Worm (Caenorhabditis elegans) whole organism, L1 larva: ENCODE results near the gene F55F1.2.

Source experiments
- C04F5.9 ChIP-seq: sonication (generic microtip); optimal IDR thresholded peaks from 2 replicates; lab custom pipeline; 2016; ENCODE audit warnings: missing genetic modification characterization, missing compliant biosample characterization
- C16A3.4 ChIP-seq: fragments of 150-350 bp; optimal IDR thresholded peaks from 2 replicates; lab custom pipeline; 2014; ENCODE audit warnings: missing biosample characterization, missing genetic modification characterization
- C34B4.2 ChIP-seq: sonication (generic microtip); optimal IDR thresholded peaks from 2 replicates; lab custom pipeline; 2017; ENCODE audit warnings: mild to moderate bottlenecking, missing genetic modification characterization, missing compliant biosample characterization
- Y116A8C.19 ChIP-seq: sonication (generic microtip); optimal IDR thresholded peaks from 2 replicates; lab custom pipeline; 2016; ENCODE audit warnings: missing compliant biosample characterization, missing genetic modification characterization, borderline replicate concordance
- alr-1 ChIP-seq: fragments of 200-800 bp; sonication (Bioruptor generic); optimal IDR thresholded peaks from 2 replicates; lab custom pipeline; 2018; ENCODE audit warnings: borderline replicate concordance, mild to moderate bottlenecking, missing genetic modification characterization, missing compliant biosample characterization
- blmp-1 ChIP-seq: fragments of 150-350 bp; optimal IDR thresholded peaks from 2 replicates; lab custom pipeline; 2014; ENCODE audit warnings: missing biosample characterization, missing genetic modification characterization
- ceh-8 ChIP-seq: fragments of 200-800 bp; sonication (Bioruptor generic); optimal IDR thresholded peaks from 2 replicates; lab custom pipeline; 2018; ENCODE audit warnings: mild to moderate bottlenecking, missing genetic modification characterization, moderate library complexity, missing compliant biosample characterization
- ceh-88 ChIP-seq: fragments of 200-800 bp; sonication (Bioruptor generic); IDR thresholded peaks from 2 replicates; pipeline ENCODE4 v1.3.6; 2022; ENCODE audit warnings: missing genetic modification characterization, missing compliant biosample characterization
- ceh-90 ChIP-seq: sonication (generic microtip); optimal IDR thresholded peaks from 2 replicates; lab custom pipeline; 2016; ENCODE audit warnings: missing genetic modification characterization, missing compliant biosample characterization
- ces-1 ChIP-seq: fragments of 150-350 bp; optimal IDR thresholded peaks from 2 replicates; lab custom pipeline; 2014; ENCODE audit warnings: missing biosample characterization, missing genetic modification reagents, missing genetic modification characterization
- dsc-1 ChIP-seq: sonication (generic microtip); optimal IDR thresholded peaks from 2 replicates; lab custom pipeline; 2016; ENCODE audit warnings: mild to moderate bottlenecking, missing genetic modification characterization, missing compliant biosample characterization
- efl-1 ChIP-seq, 4 experiments: fragments of 150-350 bp; optimal IDR thresholded peaks in 3 of 4; peaks in 1 of 4; 1 replicate in 1 of 4; 2 replicates in 3 of 4; lab custom pipeline; 2014; ENCODE audit warnings: missing biosample characterization in 2 of 4, missing genetic modification characterization in 2 of 4, missing genetic modification reagents in 2 of 4
- egl-13 ChIP-seq: sonication (generic microtip); optimal IDR thresholded peaks from 2 replicates; lab custom pipeline; 2016; ENCODE audit warnings: missing genotype, missing genetic modification reagents, missing genetic modification characterization, missing compliant biosample characterization
- egl-27 ChIP-seq, 2 experiments: fragments of 150-350 bp in 1 of 2; sonication (generic microtip); optimal IDR thresholded peaks; 3 replicates each; lab custom pipeline; 2017 to 2018; ENCODE audit warnings: missing biosample characterization in 2 of 2, missing genetic modification characterization in 2 of 2, missing genetic modification reagents in 2 of 2
- elt-3 ChIP-seq, 6 experiments: fragments of 150-350 bp in 1 of 6; sonication (generic microtip); optimal IDR thresholded peaks; 2 replicates each; lab custom pipeline; 2017 to 2018; ENCODE audit warnings: missing biosample characterization in 6 of 6, missing genetic modification characterization in 6 of 6, inconsistent platforms in 1 of 6
- ets-5 ChIP-seq: fragments of 200-800 bp; sonication (Bioruptor generic); IDR thresholded peaks from 2 replicates; pipeline ENCODE4 v1.3.6; 2022; ENCODE audit warnings: missing genetic modification characterization, missing compliant biosample characterization
- fkh-10 ChIP-seq: sonication (generic microtip); optimal IDR thresholded peaks from 2 replicates; lab custom pipeline; 2017; ENCODE audit warnings: missing biosample characterization, missing genetic modification reagents, missing genetic modification characterization
- fkh-4 ChIP-seq: sonication (generic microtip); optimal IDR thresholded peaks from 2 replicates; lab custom pipeline; 2016; ENCODE audit warnings: missing compliant biosample characterization, missing genetic modification characterization, borderline replicate concordance
- fkh-8 ChIP-seq: sonication (generic microtip); optimal IDR thresholded peaks from 2 replicates; lab custom pipeline; 2016; ENCODE audit warnings: mild to moderate bottlenecking, missing genetic modification characterization, missing compliant biosample characterization
- fos-1 ChIP-seq: fragments of 150-350 bp; optimal IDR thresholded peaks from 2 replicates; lab custom pipeline; 2014; ENCODE audit warnings: missing biosample characterization, missing genetic modification characterization
- hlh-17 ChIP-seq: fragments of 200-800 bp; sonication (Bioruptor generic); optimal IDR thresholded peaks from 2 replicates; lab custom pipeline; 2018; ENCODE audit warnings: missing genetic modification characterization, mild to moderate bottlenecking, missing compliant biosample characterization, moderate library complexity, borderline replicate concordance
- hlh-4 ChIP-seq: sonication (generic microtip); optimal IDR thresholded peaks from 2 replicates; lab custom pipeline; 2016; ENCODE audit warnings: mild to moderate bottlenecking, missing genetic modification characterization, missing compliant biosample characterization
- hpl-2 ChIP-seq: fragments of 150-350 bp; optimal IDR thresholded peaks from 2 replicates; lab custom pipeline; 2014; ENCODE audit warnings: missing biosample characterization, missing genetic modification reagents, missing genetic modification characterization
- irx-1 ChIP-seq: sonication (generic microtip); optimal IDR thresholded peaks from 2 replicates; lab custom pipeline; 2016; ENCODE audit warnings: missing genetic modification characterization, missing compliant biosample characterization
- lin-13 ChIP-seq: fragments of 150-350 bp; optimal IDR thresholded peaks from 2 replicates; lab custom pipeline; 2014; ENCODE audit warnings: missing biosample characterization, missing genetic modification reagents, missing genetic modification characterization
- lin-15B ChIP-seq: fragments of 150-350 bp; sonication (generic microtip); optimal IDR thresholded peaks from 3 replicates; lab custom pipeline; 2014; ENCODE audit warnings: missing biosample characterization, missing genetic modification characterization
- lir-3 ChIP-seq: sonication (generic microtip); optimal IDR thresholded peaks from 2 replicates; lab custom pipeline; 2016; ENCODE audit warnings: mild to moderate bottlenecking, missing genetic modification characterization, moderate library complexity, missing compliant biosample characterization; ENCODE audit not compliant: poor library complexity
- mab-9 ChIP-seq: fragments of 200-800 bp; sonication (Bioruptor generic); IDR thresholded peaks from 2 replicates; pipeline ENCODE4 v1.3.6; 2022; ENCODE audit warnings: missing genetic modification reagents, missing genetic modification characterization, missing compliant biosample characterization
- mdl-1 ChIP-seq, 2 experiments: fragments of 150-350 bp; optimal IDR thresholded peaks; 2 replicates each; lab custom pipeline; 2014 to 2017; ENCODE audit warnings: missing biosample characterization in 2 of 2, missing genetic modification characterization in 2 of 2, inconsistent platforms in 1 of 2
- mef-2 ChIP-seq: fragments of 150-350 bp; optimal IDR thresholded peaks from 2 replicates; lab custom pipeline; 2014; ENCODE audit warnings: missing biosample characterization, missing genetic modification characterization
- nhr-19 ChIP-seq: fragments of 200-800 bp; sonication (Bioruptor generic); conservative IDR thresholded peaks from 2 replicates; pipeline ENCODE4 v1.3.6; 2022; ENCODE audit warnings: missing genetic modification characterization, missing compliant biosample characterization
- nhr-20 ChIP-seq: sonication (generic microtip); optimal IDR thresholded peaks from 2 replicates; lab custom pipeline; 2016; ENCODE audit warnings: mild to moderate bottlenecking, missing genetic modification characterization, missing compliant biosample characterization
- nhr-237 ChIP-seq: fragments of 150-350 bp; optimal IDR thresholded peaks from 2 replicates; lab custom pipeline; 2014; ENCODE audit warnings: missing biosample characterization, missing genetic modification characterization
- nhr-28 ChIP-seq: fragments of 150-350 bp; optimal IDR thresholded peaks from 2 replicates; lab custom pipeline; 2014; ENCODE audit warnings: missing biosample characterization, missing genetic modification characterization
- nhr-76 ChIP-seq: sonication (generic microtip); optimal IDR thresholded peaks from 2 replicates; lab custom pipeline; 2017; ENCODE audit warnings: missing biosample characterization, missing genetic modification characterization
- nhr-77 ChIP-seq: fragments of 150-350 bp; optimal IDR thresholded peaks from 2 replicates; lab custom pipeline; 2014; ENCODE audit warnings: missing biosample characterization, missing genetic modification characterization
- nhr-85 ChIP-seq: sonication (generic microtip); peaks from one replicate; lab custom pipeline; 2016; ENCODE audit warnings: missing genetic modification characterization, inconsistent platforms, missing compliant biosample characterization
- pax-3 ChIP-seq: fragments of 200-800 bp; sonication (Bioruptor generic); optimal IDR thresholded peaks from 2 replicates; lab custom pipeline; 2018; ENCODE audit warnings: mild to moderate bottlenecking, missing genetic modification characterization, moderate library complexity, missing compliant biosample characterization
- pqm-1 ChIP-seq: sonication (generic microtip); optimal IDR thresholded peaks from 3 replicates; lab custom pipeline; 2017; ENCODE audit warnings: missing biosample characterization, missing genetic modification characterization
- rnt-1 ChIP-seq: sonication (generic microtip); optimal IDR thresholded peaks from 2 replicates; lab custom pipeline; 2016; ENCODE audit warnings: mild to moderate bottlenecking, missing genetic modification characterization, moderate library complexity, missing compliant biosample characterization
- skn-1 ChIP-seq: fragments of 150-350 bp; optimal IDR thresholded peaks from 2 replicates; lab custom pipeline; 2014; ENCODE audit warnings: missing biosample characterization, missing genetic modification characterization
- swsn-7 ChIP-seq: sonication (generic microtip); optimal IDR thresholded peaks from 2 replicates; lab custom pipeline; 2016; ENCODE audit warnings: missing genetic modification characterization, missing compliant biosample characterization
- tbx-2 ChIP-seq: sonication (generic microtip); optimal IDR thresholded peaks from 2 replicates; lab custom pipeline; 2016; ENCODE audit warnings: missing genetic modification characterization, missing compliant biosample characterization
- tlp-1 ChIP-seq: fragments of 150-350 bp; optimal IDR thresholded peaks from 2 replicates; lab custom pipeline; 2014; ENCODE audit warnings: missing biosample characterization, missing genetic modification characterization
- unc-130 ChIP-seq: fragments of 150-350 bp; optimal IDR thresholded peaks from 2 replicates; lab custom pipeline; 2017; ENCODE audit warnings: missing biosample characterization, missing genetic modification characterization, inconsistent platforms
- unc-30 ChIP-seq: sonication (generic microtip); optimal IDR thresholded peaks from 2 replicates; lab custom pipeline; 2017; ENCODE audit warnings: missing biosample characterization, missing genetic modification characterization
- unc-62 ChIP-seq: fragments of 150-350 bp; optimal IDR thresholded peaks from 2 replicates; lab custom pipeline; 2014; ENCODE audit warnings: missing biosample characterization, missing genetic modification reagents, missing genetic modification characterization
- unc-98 ChIP-seq: fragments of 200-800 bp; sonication (Bioruptor generic); IDR thresholded peaks from 2 replicates; pipeline ENCODE4 v1.3.6; 2022; ENCODE audit warnings: missing genetic modification characterization, missing compliant biosample characterization
- ztf-11 ChIP-seq, 2 experiments: sonication (generic microtip); optimal IDR thresholded peaks; 2 replicates each; lab custom pipeline; 2016 to 2017; ENCODE audit warnings: missing genetic modification characterization in 2 of 2, missing biosample characterization in 1 of 2, missing compliant biosample characterization in 1 of 2
- ztf-4 ChIP-seq: fragments of 150-350 bp; optimal IDR thresholded peaks from 2 replicates; lab custom pipeline; 2014; ENCODE audit warnings: missing biosample characterization, missing genetic modification characterization

The F55F1.2 gene

DNA sequence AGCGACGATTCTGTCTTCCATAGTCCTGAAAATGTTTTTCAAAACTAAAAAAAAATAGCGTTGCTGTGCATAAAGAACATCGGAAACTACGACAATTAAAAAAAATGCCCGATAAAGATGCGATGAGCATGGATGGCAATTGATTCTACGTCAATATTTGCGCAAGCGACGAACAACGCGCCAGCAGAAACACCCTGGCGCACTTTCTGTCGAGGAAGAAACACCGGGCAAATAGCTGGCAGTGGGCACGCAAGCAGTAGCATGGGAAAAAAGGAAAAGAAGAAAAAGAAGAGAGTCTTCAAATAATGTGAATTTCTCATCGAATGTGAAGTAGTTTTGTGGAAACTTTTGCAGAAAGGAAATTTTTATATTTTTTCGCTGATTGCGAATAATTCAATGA lies 39.8 kb upstream of the F55F1.2 start, which contains the start of gene C14A11.9 (continued):
- TF ChIP-seq unc-130 (tag; lab: Kevin White, UChicago) (peak; percentile 56), nhr-19 (GFP tag; lab: Robert Waterston, UW) (peak; percentile 90), unc-98 (GFP tag; lab: Robert Waterston, UW) (no peak)
- TF ChIP-seq, all 84 proteins: peak for 65

DNA sequence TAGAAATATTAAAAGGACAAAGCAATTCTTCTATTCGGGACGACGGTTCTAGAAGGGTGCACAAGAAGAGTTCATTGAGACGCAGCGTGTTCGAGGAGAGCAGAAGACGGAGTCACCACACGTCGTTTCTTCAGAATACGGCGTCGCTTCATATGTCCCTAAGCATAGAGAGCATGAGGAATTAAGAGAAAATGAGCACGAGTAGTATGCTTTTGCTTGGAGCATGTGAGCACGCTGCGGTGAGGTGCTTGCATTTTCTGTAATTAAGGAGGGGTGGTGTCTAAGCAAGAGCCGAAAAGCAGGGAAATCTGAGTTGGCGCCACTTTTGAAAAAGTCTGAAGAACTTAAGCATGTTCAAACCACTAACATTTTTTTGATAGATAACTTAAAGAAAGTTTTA lies 37.5 kb upstream of the F55F1.2 start, which contains the start of gene C14A11.5:
TSS of gene C14A11.5 (minus strand) at position 139 of the 400 bp plus-strand sequence.
- TF ChIP-seq tbx-2 = no peak
- no peak for TF ChIP-seq blmp-1
- no peak for TF ChIP-seq C34B4.2 (tag; lab: Kevin White, UChicago)
- no peak for TF ChIP-seq lir-3
- TF ChIP-seq nhr-19 (GFP tag; lab: Robert Waterston, UW) = no peak
- TF ChIP-seq elt-3 (tag; optimal IDR thresholded peaks at IDR 0.05; lab: Kevin White, UChicago) = no peak
- TF ChIP-seq pqm-1 = no peak
- TF ChIP-seq nhr-237 = no peak
- TF ChIP-seq alr-1 = no peak
- no peak for TF ChIP-seq nhr-20 (tag; lab: Kevin White, UChicago)
- TF ChIP-seq ztf-4 (tag; lab: Kevin White, UChicago) = no peak
- no peak for TF ChIP-seq unc-30 (tag; lab: Kevin White, UChicago)
- TF ChIP-seq nhr-28 (tag; lab: Kevin White, UChicago) = no peak
- no peak for TF ChIP-seq unc-130 (tag; lab: Kevin White, UChicago)
- no peak for TF ChIP-seq ces-1
- no peak for TF ChIP-seq ets-5 (GFP tag; lab: Robert Waterston, UW)
- no peak for TF ChIP-seq ztf-11 (tag; optimal IDR thresholded peaks at IDR 0.05; lab: Kevin White, UChicago)
- TF ChIP-seq rnt-1 (tag; lab: Kevin White, UChicago) = no peak
- no peak for TF ChIP-seq Y116A8C.19 (tag; lab: Kevin White, UChicago)
- no peak for TF ChIP-seq hpl-2
- no peak for TF ChIP-seq mab-9
- TF ChIP-seq dsc-1 (tag; lab: Kevin White, UChicago) = peak; percentile 13
- peak; percentile 32 for TF ChIP-seq fkh-10 (GFP tag; lab: Kevin White, UChicago)
- TF ChIP-seq lin-15B (tag; lab: Kevin White, UChicago) = no peak
- peak; percentile 94 for TF ChIP-seq fkh-8
- TF ChIP-seq skn-1 (tag; lab: Kevin White, UChicago) = no peak
- no peak for TF ChIP-seq hlh-17 (GFP tag; lab: Kevin White, UChicago)
- no peak for TF ChIP-seq mef-2 (tag; lab: Kevin White, UChicago)
- TF ChIP-seq nhr-76 = no peak
- TF ChIP-seq C04F5.9 (tag; lab: Kevin White, UChicago) = no peak
- no peak for TF ChIP-seq egl-27 (tag; optimal IDR thresholded peaks at IDR 0.05; lab: Kevin White, UChicago)
- no peak for TF ChIP-seq unc-62 (GFP tag; lab: Kevin White, UChicago)
- no peak for TF ChIP-seq nhr-77
- no peak for TF ChIP-seq hlh-4 (tag; lab: Kevin White, UChicago)
- peak; percentile 29 for TF ChIP-seq swsn-7 (tag; lab: Kevin White, UChicago)
- no peak for TF ChIP-seq irx-1
- TF ChIP-seq egl-13 (tag; lab: Kevin White, UChicago) = peak; percentile 51
- no peak for TF ChIP-seq ceh-8 (GFP tag; lab: Kevin White, UChicago)
- TF ChIP-seq lin-13 (GFP tag; lab: Kevin White, UChicago) = no peak
- no peak for TF ChIP-seq pax-3 (tag; lab: Kevin White, UChicago)
- TF ChIP-seq fos-1 (tag; lab: Kevin White, UChicago) = no peak
- no peak for TF ChIP-seq ceh-90
- TF ChIP-seq mdl-1 (tag; optimal IDR thresholded peaks at IDR 0.05; lab: Kevin White, UChicago) = no peak
- no peak for TF ChIP-seq ceh-88
- no peak for TF ChIP-seq nhr-85 (tag; lab: Kevin White, UChicago)
- TF ChIP-seq efl-1 (optimal IDR thresholded peaks at IDR 0.05; lab: Kevin White, UChicago) = no peak
- TF ChIP-seq efl-1 (GFP tag; optimal IDR thresholded peaks at IDR 0.05 in 1 of 2; lab: Kevin White, UChicago) = peak in 1 of 2 experiments; percentile 12
- no peak for TF ChIP-seq unc-98 (GFP tag; lab: Robert Waterston, UW)
- no peak for TF ChIP-seq fkh-4 (tag; lab: Kevin White, UChicago)
- no peak for TF ChIP-seq tlp-1 (tag; lab: Kevin White, UChicago)
- TF ChIP-seq C16A3.4 (tag; lab: Kevin White, UChicago) = no peak
